Worm (Caenorhabditis elegans) whole organism, L2 larva: ENCODE measurements around the gene ptr-13.

ENCODE experiments used
- ama-1 ChIP-seq: fragments of 150-350 bp; optimal IDR thresholded peaks from 2 replicates; lab custom pipeline; 2018; ENCODE audit warnings: inconsistent platforms
- ztf-4 ChIP-seq: fragments of 150-350 bp; optimal IDR thresholded peaks from 2 replicates; lab custom pipeline; 2014; ENCODE audit warnings: missing biosample characterization, missing genetic modification characterization

DNA sequence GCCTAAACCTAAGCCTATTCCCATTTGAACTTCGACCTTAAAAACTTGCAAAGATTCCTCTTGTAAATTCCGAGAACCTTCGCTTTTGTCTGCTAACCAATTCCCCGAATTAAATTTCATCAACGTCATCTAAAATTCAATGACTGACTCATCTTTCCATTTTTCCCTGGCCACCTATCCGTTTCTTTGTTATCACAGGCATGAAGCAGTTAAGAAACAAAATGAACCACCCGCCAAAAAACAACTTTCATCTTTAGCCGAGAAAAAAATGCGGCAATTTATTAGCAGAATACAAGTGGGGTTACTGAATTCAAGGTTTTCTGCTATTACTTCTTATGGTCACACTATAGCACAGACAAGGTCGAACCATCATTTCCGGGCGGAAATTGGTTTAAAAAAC, 42.5 kb upstream of the ptr-13 start:
- no peak for TF ChIP-seq ztf-4 (tag; lab: Kevin White, UChicago)
- no peak for TF ChIP-seq ama-1
